Worm (Caenorhabditis elegans) whole organism, L4 larva: ENCODE measurements around the gene bre-3.
A peak's percentile ranks its signal among the peaks of the same experiment; 100 is the strongest.

ENCODE experiments used
- D1046.2 ChIP-seq: fragments of 200-800 bp; sonication (Bioruptor generic); IDR thresholded peaks from 2 replicates; pipeline ENCODE4 v1.3.6; 2022; ENCODE audit warnings: missing genetic modification characterization, missing compliant biosample characterization
- Y48G9A.11 ChIP-seq: fragments of 200-800 bp; sonication (Bioruptor generic); IDR thresholded peaks from 2 replicates; pipeline ENCODE4 v1.3.6; 2022; ENCODE audit warnings: missing genetic modification reagents, missing genetic modification characterization, missing compliant biosample characterization
- aha-1 ChIP-seq: fragments of 150-350 bp; peaks from one replicate; lab custom pipeline; 2014; ENCODE audit warnings: missing biosample characterization, missing genetic modification characterization
- ama-1 ChIP-seq: fragments of 150-350 bp; optimal IDR thresholded peaks from 2 replicates; lab custom pipeline; 2014; ENCODE audit warnings: inconsistent platforms, mixed read lengths
- arid-1 ChIP-seq: fragments of 200-800 bp; sonication (Bioruptor generic); conservative IDR thresholded peaks from 2 replicates; pipeline ENCODE4 v1.3.6; 2022; ENCODE audit warnings: missing genetic modification reagents, missing genetic modification characterization, missing compliant biosample characterization
- ceh-20 ChIP-seq: fragments of 200-800 bp; sonication (Bioruptor generic); IDR thresholded peaks from 2 replicates; pipeline ENCODE4 v1.3.6; 2022; ENCODE audit warnings: missing genetic modification reagents, missing genetic modification characterization, missing compliant biosample characterization
- ceh-32 ChIP-seq: sonication (generic microtip); optimal IDR thresholded peaks from 2 replicates; lab custom pipeline; 2016; ENCODE audit warnings: mild to moderate bottlenecking, missing genetic modification characterization, missing compliant biosample characterization; ENCODE audit not compliant: poor library complexity
- ceh-82 ChIP-seq: sonication (generic microtip); optimal IDR thresholded peaks from 2 replicates; lab custom pipeline; 2017; ENCODE audit warnings: missing biosample characterization, missing genetic modification characterization
- ctbp-1 ChIP-seq: fragments of 200-800 bp; sonication (Bioruptor generic); IDR thresholded peaks from 2 replicates; pipeline ENCODE4 v1.3.6; 2022; ENCODE audit warnings: missing genetic modification reagents, missing genetic modification characterization, missing compliant biosample characterization
- daf-8 ChIP-seq: fragments of 200-800 bp; sonication (Bioruptor generic); IDR thresholded peaks from 2 replicates; pipeline ENCODE4 v1.3.6; 2022; ENCODE audit warnings: missing genetic modification characterization, missing compliant biosample characterization
- dmd-9 ChIP-seq: fragments of 200-800 bp; sonication (Bioruptor generic); IDR thresholded peaks from 2 replicates; pipeline ENCODE4 v1.3.6; 2022; ENCODE audit warnings: missing genetic modification reagents, missing genetic modification characterization, missing compliant biosample characterization
- dpl-1 ChIP-seq: fragments of 150-350 bp; optimal IDR thresholded peaks from 2 replicates; lab custom pipeline; 2014; ENCODE audit warnings: missing biosample characterization, missing genetic modification reagents, missing genetic modification characterization
- duxl-1 ChIP-seq: sonication (generic microtip); optimal IDR thresholded peaks from 2 replicates; lab custom pipeline; 2016; ENCODE audit warnings: mild to moderate bottlenecking, missing genetic modification characterization, moderate library complexity, missing compliant biosample characterization; ENCODE audit not compliant: poor library complexity
- dve-1 ChIP-seq: sonication (generic microtip); optimal IDR thresholded peaks from 2 replicates; lab custom pipeline; 2017; ENCODE audit warnings: antibody characterized with exemption, mild to moderate bottlenecking, missing genetic modification characterization, missing compliant biosample characterization; ENCODE audit not compliant: insufficient read depth
- egl-27 ChIP-seq: sonication (generic microtip); optimal IDR thresholded peaks from 3 replicates; lab custom pipeline; 2017; ENCODE audit warnings: missing biosample characterization, missing genetic modification reagents, missing genetic modification characterization
- fkh-10 ChIP-seq: fragments of 150-350 bp; optimal IDR thresholded peaks from 2 replicates; lab custom pipeline; 2014; ENCODE audit warnings: missing biosample characterization, missing genetic modification reagents, missing genetic modification characterization
- hif-1 ChIP-seq, 2 experiments: sonication (generic microtip); optimal IDR thresholded peaks; 2 replicates each; lab custom pipeline; 2016 to 2017; ENCODE audit warnings: missing compliant biosample characterization in 2 of 2, missing genetic modification characterization in 2 of 2, missing genetic modification reagents in 2 of 2, missing genotype in 2 of 2, mild to moderate bottlenecking in 1 of 2
- hlh-30 ChIP-seq: sonication (generic microtip); optimal IDR thresholded peaks from 2 replicates; lab custom pipeline; 2017; ENCODE audit warnings: antibody characterized with exemption, mild to moderate bottlenecking, missing genetic modification characterization, missing compliant biosample characterization; ENCODE audit not compliant: insufficient read depth
- jun-1 ChIP-seq: fragments of 150-350 bp; optimal IDR thresholded peaks from 2 replicates; lab custom pipeline; 2014; ENCODE audit warnings: missing biosample characterization, missing genetic modification reagents, missing genetic modification characterization
- lin-38 ChIP-seq: fragments of 200-800 bp; sonication (Bioruptor generic); IDR thresholded peaks from 2 replicates; pipeline ENCODE4 v1.3.6; 2022; ENCODE audit warnings: missing genetic modification reagents, missing genetic modification characterization, missing compliant biosample characterization
- lsy-2 ChIP-seq, 2 experiments: fragments of 150-350 bp in 1 of 2; sonication (generic microtip) in 1 of 2; optimal IDR thresholded peaks; 2 replicates each; lab custom pipeline; 2014 to 2017; ENCODE audit warnings: missing biosample characterization in 2 of 2, missing genetic modification characterization in 2 of 2
- mep-1 ChIP-seq: fragments of 150-350 bp; sonication (generic microtip); optimal IDR thresholded peaks from 3 replicates; lab custom pipeline; 2014; ENCODE audit warnings: missing biosample characterization, missing genetic modification characterization
- mxl-3 ChIP-seq: fragments of 200-800 bp; sonication (Bioruptor generic); optimal IDR thresholded peaks from 2 replicates; lab custom pipeline; 2018; ENCODE audit warnings: mild to moderate bottlenecking, missing genetic modification characterization, missing compliant biosample characterization
- nhr-11 ChIP-seq: fragments of 150-350 bp; optimal IDR thresholded peaks from 2 replicates; lab custom pipeline; 2014; ENCODE audit warnings: missing biosample characterization, missing genetic modification characterization
- nhr-25 ChIP-seq: sonication (generic microtip); optimal IDR thresholded peaks from 2 replicates; lab custom pipeline; 2017; ENCODE audit warnings: missing genetic modification characterization, mild to moderate bottlenecking, missing compliant biosample characterization, antibody characterized with exemption, moderate library complexity, borderline replicate concordance; ENCODE audit not compliant: insufficient read depth
- nhr-28 ChIP-seq: fragments of 150-350 bp; optimal IDR thresholded peaks from 2 replicates; lab custom pipeline; 2014; ENCODE audit warnings: missing biosample characterization, missing genetic modification characterization
- nhr-41 ChIP-seq: fragments of 200-800 bp; sonication (Bioruptor generic); IDR thresholded peaks from 2 replicates; pipeline ENCODE4 v1.3.6; 2022; ENCODE audit warnings: missing genetic modification reagents, missing genetic modification characterization, missing compliant biosample characterization
- nhr-48 ChIP-seq: sonication (generic microtip); optimal IDR thresholded peaks from 2 replicates; lab custom pipeline; 2016; ENCODE audit warnings: mild to moderate bottlenecking, missing genetic modification characterization, missing compliant biosample characterization
- nhr-6 ChIP-seq: fragments of 150-350 bp; optimal IDR thresholded peaks from 2 replicates; lab custom pipeline; 2014; ENCODE audit warnings: missing biosample characterization, missing genetic modification characterization
- pha-4 ChIP-seq, 2 experiments: fragments of 150-350 bp in 1 of 2; fragments of 200-800 bp in 1 of 2; sonication (Bioruptor generic) in 1 of 2; IDR thresholded peaks in 1 of 2; optimal IDR thresholded peaks in 1 of 2; 2 replicates each; pipeline versions ENCODE4 v1.3.6 to Lab custom; 2014 to 2022; ENCODE audit warnings: missing genetic modification characterization in 2 of 2, missing genetic modification reagents in 2 of 2, missing biosample characterization in 1 of 2, missing compliant biosample characterization in 1 of 2
- php-3 ChIP-seq: fragments of 200-800 bp; sonication (Bioruptor generic); IDR thresholded peaks from 2 replicates; pipeline ENCODE4 v1.3.6; 2022; ENCODE audit warnings: missing genetic modification reagents, missing genetic modification characterization, missing compliant biosample characterization
- pqm-1 ChIP-seq: sonication (generic microtip); optimal IDR thresholded peaks from 2 replicates; lab custom pipeline; 2017; ENCODE audit warnings: missing biosample characterization, missing genetic modification characterization
- snpc-1.2 ChIP-seq: fragments of 200-800 bp; sonication (Bioruptor generic); IDR thresholded peaks from 2 replicates; pipeline ENCODE4 v1.3.6; 2022; ENCODE audit warnings: missing genetic modification reagents, missing genetic modification characterization, missing compliant biosample characterization
- snpc-4 ChIP-seq: fragments of 150-350 bp; optimal IDR thresholded peaks from 2 replicates; lab custom pipeline; 2014; ENCODE audit warnings: missing biosample characterization, missing genetic modification characterization
- spr-3 ChIP-seq: fragments of 200-800 bp; sonication (Bioruptor generic); optimal IDR thresholded peaks from 2 replicates; lab custom pipeline; 2018; ENCODE audit warnings: mild to moderate bottlenecking, missing genetic modification characterization, missing compliant biosample characterization
- tra-1 ChIP-seq: fragments of 200-800 bp; sonication (Bioruptor generic); IDR thresholded peaks from 2 replicates; pipeline ENCODE4 v1.3.6; 2022; ENCODE audit warnings: missing genetic modification reagents, missing genetic modification characterization, missing compliant biosample characterization
- unc-130 ChIP-seq: sonication (generic microtip); optimal IDR thresholded peaks from 2 replicates; lab custom pipeline; 2016; ENCODE audit warnings: missing genetic modification reagents, missing genetic modification characterization, missing compliant biosample characterization
- unc-39 ChIP-seq: sonication (generic microtip); optimal IDR thresholded peaks from 2 replicates; lab custom pipeline; 2017; ENCODE audit warnings: missing biosample characterization, missing genetic modification characterization
- unc-62 ChIP-seq, 3 experiments: fragments of 150-350 bp in 1 of 3; sonication (generic microtip); optimal IDR thresholded peaks in 2 of 3; peaks in 1 of 3; 1 replicate in 1 of 3; 2 replicates in 2 of 3; lab custom pipeline; 2014 to 2017; ENCODE audit warnings: missing biosample characterization in 3 of 3, missing genetic modification characterization in 3 of 3, missing genetic modification reagents in 3 of 3, missing genotype in 1 of 3
- zag-1 ChIP-seq: fragments of 150-350 bp; optimal IDR thresholded peaks from 2 replicates; lab custom pipeline; 2014; ENCODE audit warnings: missing biosample characterization, missing genetic modification characterization
- ztf-11 ChIP-seq: fragments of 150-350 bp; optimal IDR thresholded peaks from 2 replicates; lab custom pipeline; 2014; ENCODE audit warnings: missing biosample characterization, missing genetic modification characterization

bre-3 gene

DNA sequence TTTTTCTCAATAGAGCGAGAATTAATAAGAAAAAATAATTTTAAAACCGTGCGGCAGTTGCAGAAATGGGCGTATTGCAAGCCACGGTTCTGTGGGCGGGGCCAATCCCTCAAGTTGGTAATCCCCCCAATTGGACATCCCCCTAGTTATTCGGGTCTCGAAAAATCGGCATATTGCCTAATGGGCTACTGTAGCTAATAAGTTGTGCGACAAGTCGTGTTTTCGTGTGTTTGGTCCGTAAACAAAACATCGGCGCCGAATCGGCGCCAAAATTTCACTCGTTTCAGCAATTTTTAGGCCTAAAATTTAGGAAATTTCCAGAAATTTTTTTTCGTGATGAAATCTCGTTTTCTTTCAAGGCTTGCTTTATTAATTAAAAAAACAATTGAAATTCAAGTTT is 19.1 kb upstream of the bre-3 start:
- TF ChIP-seq lin-38 (GFP tag; lab: Robert Waterston, UW) (peak; percentile 61), Y48G9A.11 (peak; percentile 54; the same call in 1 of the 2 replicates), dpl-1 (GFP tag; lab: Kevin White, UChicago) (no peak), fkh-10 (GFP tag; lab: Kevin White, UChicago) (no peak), hif-1 (tag; optimal IDR thresholded peaks at IDR 0.05; lab: Kevin White, UChicago) (no peak), arid-1 (0 out of 2 replicates have a peak, but pooled peaks have one; percentile 5), snpc-1.2 (GFP tag; lab: Robert Waterston, UW) (peak; percentile 67; the same call in 1 of the 2 replicates), pqm-1 (no peak), ztf-11 (tag; lab: Kevin White, UChicago) (no peak), dmd-9 (0 out of 2 replicates have a peak, but pooled peaks have one; percentile 28), unc-130 (GFP tag; lab: Kevin White, UChicago) (peak; percentile 65)

DNA sequence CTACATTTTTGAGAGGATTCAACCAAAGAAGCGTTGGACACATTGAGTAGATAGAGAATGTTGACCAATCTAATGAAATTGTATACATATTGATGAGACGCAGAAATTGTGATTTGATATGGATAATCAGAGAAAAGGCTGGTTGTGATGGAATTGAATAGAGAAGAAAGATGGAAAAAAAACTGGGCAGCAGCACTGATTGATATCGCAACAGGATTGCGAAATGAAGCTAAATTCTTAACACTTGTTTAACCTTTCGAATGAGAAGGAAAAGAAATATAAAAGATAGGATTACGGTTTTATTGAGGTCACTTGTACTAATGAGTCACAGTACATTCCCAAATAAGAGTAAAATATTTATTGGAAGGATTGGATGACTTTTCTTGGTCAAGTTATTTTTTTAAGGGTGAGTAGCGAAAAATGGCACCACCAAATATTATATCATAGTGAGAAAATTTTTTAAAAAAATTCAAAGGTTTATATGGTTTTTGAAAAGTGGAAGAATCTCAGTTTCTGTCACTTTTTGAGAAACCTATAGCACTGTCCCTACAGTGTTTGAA is 17.0 kb upstream of the bre-3 start:
- TF ChIP-seq mxl-3 (GFP tag; lab: Kevin White, UChicago) (peak; percentile 33), egl-27 (tag; lab: Kevin White, UChicago) (no peak), nhr-28 (peak; percentile 65), ztf-11 (tag; lab: Kevin White, UChicago) (no peak), ama-1 (lab: Kevin White, UChicago) (no peak), dve-1 (tag; lab: Kevin White, UChicago) (peak; percentile 10), nhr-48 (tag; lab: Kevin White, UChicago) (no peak), D1046.2 (GFP tag; lab: Robert Waterston, UW) (no peak), unc-39 (tag; lab: Kevin White, UChicago) (no peak), nhr-11 (no peak), lsy-2 (tag; optimal IDR thresholded peaks at IDR 0.05; lab: Kevin White, UChicago) (peak in 1 of 2 experiments; percentile 31), ctbp-1 (no peak), snpc-4 (tag; lab: Kevin White, UChicago) (no peak), zag-1 (no peak), nhr-41 (GFP tag; lab: Robert Waterston, UW) (no peak), fkh-10 (GFP tag; lab: Kevin White, UChicago) (no peak), spr-3 (GFP tag; lab: Kevin White, UChicago) (no peak), jun-1 (tag; lab: Kevin White, UChicago) (no peak), nhr-25 (peak; percentile 11), duxl-1 (tag; lab: Kevin White, UChicago) (no peak), Y48G9A.11 (no peak), ceh-32 (tag; lab: Kevin White, UChicago) (no peak), ceh-20 (GFP tag; lab: Robert Waterston, UW) (no peak), pha-4 (GFP tag; IDR thresholded peaks at IDR 0.05; lab: Robert Waterston, UW) (no peak), pha-4 (tag; optimal IDR thresholded peaks at IDR 0.05; lab: Kevin White, UChicago) (no peak), ceh-82 (tag; lab: Kevin White, UChicago) (no peak), unc-62 (GFP tag; optimal IDR thresholded peaks at IDR 0.05 in 1 of 2; lab: Kevin White, UChicago) (peak in 1 of 2 experiments; percentile 96), unc-62 (tag; optimal IDR thresholded peaks at IDR 0.05; lab: Kevin White, UChicago) (no peak), aha-1 (tag; lab: Kevin White, UChicago) (peak; percentile 85), tra-1 (GFP tag; lab: Robert Waterston, UW) (no peak), nhr-6 (no peak)

DNA sequence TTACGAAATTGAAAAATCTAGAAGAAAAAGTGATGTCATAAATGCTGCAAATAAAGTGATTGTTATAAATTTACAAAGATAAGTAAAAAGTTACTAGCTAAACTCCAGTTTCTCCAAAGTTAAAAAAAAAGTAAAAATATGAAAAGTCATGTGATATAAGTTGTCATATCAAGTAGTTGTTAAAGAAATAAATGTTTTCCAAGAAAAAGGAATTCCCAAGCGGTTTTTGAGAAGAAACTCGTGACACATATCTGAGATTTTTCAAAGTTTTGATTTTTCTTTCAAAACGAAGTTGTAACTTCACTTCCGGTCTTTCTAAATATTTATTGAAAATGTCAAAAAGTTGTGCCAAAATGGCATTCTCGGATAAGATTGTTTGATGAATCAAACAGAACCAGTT is 15.8 kb upstream of the bre-3 start:
- TF ChIP-seq unc-62 (GFP tag; optimal IDR thresholded peaks at IDR 0.05 in 1 of 2; lab: Kevin White, UChicago) (peak in 1 of 2 experiments; percentile 83), unc-62 (tag; optimal IDR thresholded peaks at IDR 0.05; lab: Kevin White, UChicago) (no peak), lsy-2 (tag; optimal IDR thresholded peaks at IDR 0.05; lab: Kevin White, UChicago) (peak in 1 of 2 experiments; percentile 38), daf-8 (no peak), ama-1 (lab: Kevin White, UChicago) (no peak), php-3 (GFP tag; lab: Robert Waterston, UW) (no peak), mep-1 (tag; lab: Kevin White, UChicago) (peak; percentile 42), hlh-30 (peak; percentile 21)
